Fruit fly (Drosophila melanogaster) whole organism, wandering third instar larva: ENCODE measurements around the gene Tengl1.

Source experiments
- Abd-B ChIP-seq: fragments of >200 bp; optimal IDR thresholded peaks from 2 replicates; lab custom pipeline; 2017; ENCODE audit warnings: missing biosample characterization, missing genetic modification characterization
- Dif ChIP-seq: fragments of 200-275, 200-300 bp; sonication (Bioruptor generic); optimal IDR thresholded peaks from 2 replicates; lab custom pipeline; 2018; ENCODE audit warnings: missing biosample characterization, missing genetic modification characterization; ENCODE audit not compliant: partially characterized antibody
- GATAd ChIP-seq: sonication (Bioruptor generic); optimal IDR thresholded peaks from 2 replicates; lab custom pipeline; 2016; ENCODE audit warnings: missing biosample characterization, missing genetic modification characterization
- Hr78 ChIP-seq: fragments of >200 bp; optimal IDR thresholded peaks from 2 replicates; lab custom pipeline; 2017; ENCODE audit warnings: missing biosample characterization, missing genetic modification characterization
- Hr83 ChIP-seq: fragments of 200-300 bp; sonication (Bioruptor generic); optimal IDR thresholded peaks from 2 replicates; lab custom pipeline; 2016; ENCODE audit warnings: missing biosample characterization, mild to moderate bottlenecking, missing genetic modification characterization, moderate library complexity; ENCODE audit not compliant: poor library complexity, severe bottlenecking
- Jra ChIP-seq: sonication (Bioruptor generic); optimal IDR thresholded peaks from 2 replicates; lab custom pipeline; 2016; ENCODE audit warnings: missing biosample characterization, missing genetic modification characterization
- Mio ChIP-seq: sonication (Bioruptor generic); optimal IDR thresholded peaks from 2 replicates; lab custom pipeline; 2016; ENCODE audit warnings: missing biosample characterization, missing genetic modification characterization
- Rel ChIP-seq, 2 experiments: fragments of 200-800 bp; sonication (Bioruptor generic) in 1 of 2; optimal IDR thresholded peaks; 2 replicates in 1 of 2; 3 replicates in 1 of 2; lab custom pipeline; 2016 to 2019; ENCODE audit warnings: mild to moderate bottlenecking in 2 of 2, missing biosample characterization in 2 of 2, missing genetic modification characterization in 2 of 2, moderate library complexity in 1 of 2
- Vsx2 ChIP-seq: fragments of 200-300, 225-300 bp; sonication (Bioruptor generic); optimal IDR thresholded peaks from 2 replicates; lab custom pipeline; 2018; ENCODE audit warnings: missing biosample characterization, missing genetic modification characterization; ENCODE audit not compliant: partially characterized antibody
- brk ChIP-seq: fragments of 200-800 bp; sonication (Bioruptor generic); optimal IDR thresholded peaks from 2 replicates; lab custom pipeline; 2016; ENCODE audit warnings: missing biosample characterization, mild to moderate bottlenecking, missing genetic modification characterization
- dl ChIP-seq, 2 experiments: fragments of 175-275, 200-275 bp in 1 of 2; fragments of 200-275 bp in 1 of 2; sonication (Bioruptor generic); optimal IDR thresholded peaks; lab custom pipeline; 2018; ENCODE audit warnings: mild to moderate bottlenecking in 2 of 2, missing biosample characterization in 2 of 2, missing genetic modification characterization in 2 of 2, moderate library complexity in 2 of 2; ENCODE audit not compliant: partially characterized antibody in 2 of 2, insufficient read depth in 1 of 2
- dsf ChIP-seq: sonication (Bioruptor generic); optimal IDR thresholded peaks from 2 replicates; lab custom pipeline; 2016; ENCODE audit warnings: missing biosample characterization, missing genetic modification characterization, borderline replicate concordance
- foxo ChIP-seq, 2 experiments: fragments of 200-800 bp; sonication (Bioruptor generic); optimal IDR thresholded peaks; 2 replicates in 1 of 2; 3 replicates in 1 of 2; lab custom pipeline; 2016 to 2017; ENCODE audit warnings: missing biosample characterization in 2 of 2, missing genetic modification characterization in 2 of 2
- h ChIP-seq: fragments of 200-800 bp; sonication (Bioruptor generic); optimal IDR thresholded peaks from 3 replicates; lab custom pipeline; 2016; ENCODE audit warnings: missing biosample characterization, mild to moderate bottlenecking, missing genetic modification characterization
- psq ChIP-seq: fragments of 200-800 bp; sonication (Bioruptor generic); optimal IDR thresholded peaks from 3 replicates; lab custom pipeline; 2017; ENCODE audit warnings: missing biosample characterization, mild to moderate bottlenecking, missing genetic modification characterization, moderate library complexity
- rgr ChIP-seq: fragments of 200-800 bp; sonication (Bioruptor generic); optimal IDR thresholded peaks from 3 replicates; lab custom pipeline; 2016; ENCODE audit warnings: missing biosample characterization, mild to moderate bottlenecking, missing genetic modification characterization

The Tengl1 gene

DNA sequence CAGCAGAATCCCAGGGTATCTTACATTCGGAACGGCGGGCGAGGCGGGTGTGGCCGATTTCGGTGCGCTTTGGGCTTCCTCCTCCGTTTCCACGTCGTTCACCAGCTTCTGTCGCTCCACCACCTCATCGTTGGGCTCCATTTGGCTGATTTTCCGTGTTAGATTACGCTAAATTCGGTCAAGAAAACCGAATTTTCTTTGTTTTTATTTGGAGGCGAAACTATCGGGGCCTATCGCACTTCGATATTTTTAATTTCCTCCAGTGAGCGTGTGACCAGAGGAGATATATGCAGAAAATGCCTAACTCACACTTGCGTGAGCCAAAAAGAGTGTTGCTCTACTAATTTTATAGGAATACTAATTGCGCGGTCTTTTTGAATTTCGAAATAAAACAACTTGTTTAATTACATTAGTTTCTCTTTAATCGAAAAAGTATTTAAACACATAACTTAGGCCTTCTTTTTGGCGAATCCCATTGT is 48.2 kb downstream of the Tengl1 start, which contains the start of gene CG10874:
Gene CG10874 (minus strand): TSS at position 264 of the 479 bp plus-strand sequence.
- TF ChIP-seq Hr78 (no peak), Abd-B (GFP tag; lab: Kevin White, UChicago) (no peak), Vsx2 (GFP tag; lab: Kevin White, UChicago) (peak; percentile 98), Dif (peak; percentile 89), Rel (GFP tag; optimal IDR thresholded peaks at IDR 0.05; lab: Kevin White, UChicago) (no peak), Rel (tag; optimal IDR thresholded peaks at IDR 0.05; lab: Kevin White, UChicago) (peak; percentile 30), dl (GFP tag; optimal IDR thresholded peaks at IDR 0.05; lab: Kevin White, UChicago; ENCODE audit: insufficient read depth in 1 of 2, partially characterized antibody in 2 of 2) (peak in 1 of 2 experiments; percentile 58)

DNA sequence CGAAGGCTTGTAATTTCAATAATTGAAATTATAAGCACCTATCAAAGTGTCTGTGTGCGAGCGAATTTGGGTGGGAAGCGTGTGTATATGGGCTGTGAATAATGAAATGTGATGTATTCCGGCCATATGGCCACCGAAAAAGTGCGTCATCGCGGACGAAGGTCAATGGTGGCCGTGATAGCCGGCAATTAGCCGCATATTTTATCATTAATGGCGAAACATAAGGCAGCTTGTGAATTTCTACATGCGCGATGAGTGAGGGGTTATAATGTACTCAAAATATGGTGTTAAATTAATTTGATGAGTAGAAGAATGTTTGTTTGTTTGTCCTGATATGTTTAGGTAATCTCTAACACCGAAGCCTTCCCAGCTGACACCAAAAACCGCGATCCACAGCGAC is 49.0 kb downstream of the Tengl1 start:
- TF ChIP-seq brk (GFP tag; lab: Kevin White, UChicago), result no peak
- TF ChIP-seq Mio (GFP tag; lab: Kevin White, UChicago), result no peak
- no peak for TF ChIP-seq foxo (GFP tag; optimal IDR thresholded peaks at IDR 0.05; lab: Kevin White, UChicago)
- no peak for TF ChIP-seq Jra
- no peak for TF ChIP-seq GATAd (GFP tag; lab: Kevin White, UChicago)

DNA sequence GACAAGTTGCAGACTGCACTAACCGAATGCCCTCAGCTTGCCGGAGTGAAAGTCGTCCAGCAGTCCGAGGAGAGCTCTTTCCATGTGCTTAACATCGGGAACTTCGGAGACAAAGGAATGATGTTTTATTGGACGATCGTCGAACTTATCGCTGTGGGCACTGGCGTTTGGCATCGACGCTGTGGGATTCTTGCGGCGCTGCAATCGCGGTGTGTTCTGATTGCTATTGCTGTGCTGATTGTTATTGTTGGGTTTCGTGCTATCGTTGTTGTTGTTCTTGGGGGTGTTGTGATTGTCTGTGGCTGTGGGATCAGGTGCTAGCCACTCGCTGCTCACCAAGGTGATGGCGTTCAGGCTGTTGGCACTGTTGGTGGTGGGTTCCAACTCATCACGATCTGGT is 49.7 kb downstream of the Tengl1 start:
- TF ChIP-seq Abd-B (GFP tag; lab: Kevin White, UChicago), result no peak
- TF ChIP-seq dsf (GFP tag; lab: Kevin White, UChicago), result no peak
- TF ChIP-seq Rel (GFP tag; optimal IDR thresholded peaks at IDR 0.05; lab: Kevin White, UChicago), result no peak
- peak; percentile 87 for TF ChIP-seq Rel (tag; optimal IDR thresholded peaks at IDR 0.05; lab: Kevin White, UChicago)
- no peak for TF ChIP-seq Hr83 (GFP tag; lab: Kevin White, UChicago)
- TF ChIP-seq h (GFP tag; lab: Kevin White, UChicago), result peak; percentile 18
- TF ChIP-seq rgr, result peak; percentile 11
- TF ChIP-seq psq (GFP tag; lab: Kevin White, UChicago), result no peak
